Worm (Caenorhabditis elegans): Measurements from ENCODE around the gene F47B7.5.

F47B7.5 gene

ce11 chrX:3802743-3803142, 34.1 kb upstream of the F47B7.5 start:
- TF ChIP-seq fkh-10 (GFP tag; optimal IDR thresholded peaks at IDR 0.05) (peak; percentile 69), pag-3 (tag; optimal IDR thresholded peaks at IDR 0.05; ENCODE audit: borderline replicate concordance, insufficient read depth) (no peak), ceh-82 (tag; optimal IDR thresholded peaks at IDR 0.05) (peak in 2 of 3 experiments; percentile 14 to 48), unc-86 (tag; optimal IDR thresholded peaks at IDR 0.05) (no peak), egl-13 (tag; optimal IDR thresholded peaks at IDR 0.05) (peak; percentile 35), lin-14 (GFP tag; optimal IDR thresholded peaks at IDR 0.05) (peak; percentile 61)

DNA sequence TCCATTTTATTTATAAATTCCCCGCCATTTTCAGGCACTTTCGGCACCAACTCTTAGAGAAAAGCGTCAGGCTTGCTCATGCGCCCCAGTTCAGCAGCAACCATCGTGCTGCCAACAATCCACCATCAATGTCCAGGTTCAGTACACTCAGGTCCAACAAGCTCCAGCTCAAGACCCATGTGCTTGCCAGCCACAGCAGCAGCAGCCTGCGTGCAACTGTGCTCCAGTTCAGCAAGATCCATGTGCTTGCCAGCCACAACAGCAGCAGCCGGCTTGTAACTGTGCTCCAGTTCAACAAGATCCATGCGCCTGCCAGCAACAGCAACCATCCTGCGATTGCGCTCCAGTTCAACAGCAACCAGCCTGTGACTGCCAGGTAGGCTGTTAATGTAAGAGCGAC, 29.7 kb upstream of the F47B7.5 start:
- no peak for TF ChIP-seq aha-1 (tag; optimal IDR thresholded peaks at IDR 0.05)
- no peak for TF ChIP-seq swsn-7 (tag; optimal IDR thresholded peaks at IDR 0.05)
- no peak for TF ChIP-seq grh-1 (GFP tag; IDR thresholded peaks at IDR 0.05)
- TF ChIP-seq mep-1 (tag; optimal IDR thresholded peaks at IDR 0.05): no peak
- TF ChIP-seq rnt-1 (tag; optimal IDR thresholded peaks at IDR 0.05): no peak
- TF ChIP-seq nhr-11 (tag; optimal IDR thresholded peaks at IDR 0.05): no peak
- no peak for TF ChIP-seq irx-1 (tag; optimal IDR thresholded peaks at IDR 0.05)

ce11 chrX:3797882-3798281, 29.3 kb upstream of the F47B7.5 start, which contains the start of gene abu-10:
Gene abu-10 (plus strand): TSS chrX:3798182.
- no peak for TF ChIP-seq lin-13 (GFP tag; optimal IDR thresholded peaks at IDR 0.05)
- no peak for TF ChIP-seq elt-2 (tag; optimal IDR thresholded peaks at IDR 0.05)
- TF ChIP-seq dsc-1 (tag; optimal IDR thresholded peaks at IDR 0.05): no peak
- TF ChIP-seq nhr-71 (tag; optimal IDR thresholded peaks at IDR 0.05): no peak
- TF ChIP-seq unc-30 (tag; optimal IDR thresholded peaks at IDR 0.05): no peak
- no peak for TF ChIP-seq dpl-1 (GFP tag; optimal IDR thresholded peaks at IDR 0.05)
- TF ChIP-seq ama-1 (optimal IDR thresholded peaks at IDR 0.05): no peak
- TF ChIP-seq swsn-7 (tag; optimal IDR thresholded peaks at IDR 0.05): no peak
- no peak for TF ChIP-seq hlh-17 (GFP tag; optimal IDR thresholded peaks at IDR 0.05; ENCODE audit: borderline replicate concordance)
- TF ChIP-seq ceh-63 (GFP tag; optimal IDR thresholded peaks at IDR 0.05): no peak
- TF ChIP-seq hpl-2 (GFP tag; optimal IDR thresholded peaks at IDR 0.05): no peak

DNA sequence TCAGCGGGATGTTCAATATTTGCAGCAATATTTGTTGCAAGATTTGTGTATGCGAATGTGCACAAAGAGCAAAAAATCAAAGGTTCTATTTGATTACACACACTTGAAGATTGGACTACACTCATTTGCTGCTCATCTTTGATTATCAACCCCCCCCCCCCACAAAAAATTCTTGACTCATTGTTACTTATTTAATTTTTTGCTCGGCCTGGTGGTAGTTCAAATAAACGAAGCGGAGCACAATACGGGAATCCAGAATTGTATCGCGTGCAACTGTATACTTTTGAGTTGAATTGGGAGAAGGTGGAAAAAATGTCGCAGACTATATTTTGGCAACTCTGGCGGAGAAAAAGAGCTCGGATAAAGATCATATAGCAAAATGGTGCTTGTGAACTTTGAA, 27.0 kb upstream of the F47B7.5 start, which contains the start of gene F35A5.5:
F35A5.5 (minus strand) TSS at position 101 of the 400 bp plus-strand sequence.
- TF ChIP-seq hpl-2 (GFP tag; optimal IDR thresholded peaks at IDR 0.05): no peak
- TF ChIP-seq ama-1 (optimal IDR thresholded peaks at IDR 0.05): no peak
- no peak for TF ChIP-seq blmp-1 (tag; optimal IDR thresholded peaks at IDR 0.05)
- TF ChIP-seq irx-1 (tag; optimal IDR thresholded peaks at IDR 0.05): no peak
- TF ChIP-seq hlh-4 (tag; optimal IDR thresholded peaks at IDR 0.05): no peak
- TF ChIP-seq elt-3 (tag; optimal IDR thresholded peaks at IDR 0.05): no peak
- TF ChIP-seq lin-14 (GFP tag; optimal IDR thresholded peaks at IDR 0.05): no peak
- TF ChIP-seq nhr-11 (tag; optimal IDR thresholded peaks at IDR 0.05): no peak

DNA sequence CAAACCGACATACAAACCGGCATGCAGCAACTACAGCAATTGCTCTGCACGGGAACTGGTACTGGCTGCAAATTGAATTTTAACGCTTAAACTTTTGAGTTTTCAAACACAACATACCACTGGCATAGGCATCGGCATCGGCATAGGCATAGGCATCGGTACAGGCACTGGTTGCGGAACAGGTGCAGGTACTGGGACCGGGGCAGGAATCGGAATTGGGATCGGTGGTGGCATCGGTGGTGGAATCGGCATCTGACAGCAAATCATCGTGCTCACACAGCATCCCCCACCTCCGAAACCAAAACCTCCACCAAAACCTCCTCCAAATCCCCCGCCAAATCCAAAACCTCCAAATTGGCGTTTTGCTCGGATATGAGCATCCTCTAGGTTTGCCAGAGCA, 25.5 kb upstream of the F47B7.5 start:
- TF ChIP-seq hpl-2 (GFP tag; optimal IDR thresholded peaks at IDR 0.05) (no peak), lsy-2 (tag; optimal IDR thresholded peaks at IDR 0.05) (no peak), fkh-4 (tag; optimal IDR thresholded peaks at IDR 0.05; ENCODE audit: borderline replicate concordance) (no peak), egl-13 (tag; optimal IDR thresholded peaks at IDR 0.05) (no peak), hlh-4 (tag; optimal IDR thresholded peaks at IDR 0.05) (no peak), tbx-2 (tag; optimal IDR thresholded peaks at IDR 0.05) (no peak), nhr-85 (tag) (peak; percentile 1), vab-15 (tag; optimal IDR thresholded peaks at IDR 0.05) (no peak), ceh-63 (GFP tag; optimal IDR thresholded peaks at IDR 0.05) (no peak)

DNA sequence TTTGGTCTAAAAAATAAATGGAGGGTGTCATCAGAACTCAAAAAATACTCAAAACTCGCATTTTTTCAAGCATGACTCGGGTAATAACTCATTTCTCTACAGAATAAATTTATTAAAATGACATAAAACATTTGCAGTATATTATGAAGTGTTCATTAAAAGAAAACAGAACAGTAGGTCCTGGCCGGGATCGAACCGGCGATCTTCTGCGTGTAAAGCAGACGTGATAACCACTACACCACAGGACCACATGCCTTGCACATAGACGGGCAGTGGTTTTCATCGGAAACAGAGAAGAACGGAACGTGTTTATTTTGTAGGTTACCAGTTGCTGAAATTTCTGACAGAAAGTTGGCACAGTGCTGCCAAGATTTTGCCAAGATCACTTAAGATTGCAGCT, 24.8 kb upstream of the F47B7.5 start:
- TF ChIP-seq egl-13 (tag; optimal IDR thresholded peaks at IDR 0.05): no peak
- TF ChIP-seq lin-35 (GFP tag; optimal IDR thresholded peaks at IDR 0.05): peak in 1 of 2 experiments; percentile 5
- peak; percentile 2 for TF ChIP-seq lin-14 (GFP tag; optimal IDR thresholded peaks at IDR 0.05)
- TF ChIP-seq swsn-7 (tag; optimal IDR thresholded peaks at IDR 0.05): no peak
- no peak for TF ChIP-seq ets-5 (GFP tag; IDR thresholded peaks at IDR 0.05)
- TF ChIP-seq pag-3 (tag; optimal IDR thresholded peaks at IDR 0.05; ENCODE audit: borderline replicate concordance, insufficient read depth): no peak
- TF ChIP-seq skn-1 (tag; optimal IDR thresholded peaks at IDR 0.05): no peak
- peak; percentile 35 for TF ChIP-seq snu-23 (GFP tag; optimal IDR thresholded peaks at IDR 0.05)
